Worm (Caenorhabditis elegans) whole organism, L4 larva: ENCODE data around the gene F12E12.6.

Source experiments
- attf-4 ChIP-seq: sonication (generic microtip); optimal IDR thresholded peaks from 3 replicates; lab custom pipeline; 2017; ENCODE audit warnings: missing biosample characterization, missing genetic modification characterization
- ces-1 ChIP-seq: fragments of 150-350 bp; sonication (generic microtip); optimal IDR thresholded peaks from 4 replicates; lab custom pipeline; 2014; ENCODE audit warnings: missing biosample characterization, missing genetic modification reagents, missing genetic modification characterization
- nhr-28 ChIP-seq: fragments of 150-350 bp; optimal IDR thresholded peaks from 2 replicates; lab custom pipeline; 2014; ENCODE audit warnings: missing biosample characterization, missing genetic modification characterization

DNA sequence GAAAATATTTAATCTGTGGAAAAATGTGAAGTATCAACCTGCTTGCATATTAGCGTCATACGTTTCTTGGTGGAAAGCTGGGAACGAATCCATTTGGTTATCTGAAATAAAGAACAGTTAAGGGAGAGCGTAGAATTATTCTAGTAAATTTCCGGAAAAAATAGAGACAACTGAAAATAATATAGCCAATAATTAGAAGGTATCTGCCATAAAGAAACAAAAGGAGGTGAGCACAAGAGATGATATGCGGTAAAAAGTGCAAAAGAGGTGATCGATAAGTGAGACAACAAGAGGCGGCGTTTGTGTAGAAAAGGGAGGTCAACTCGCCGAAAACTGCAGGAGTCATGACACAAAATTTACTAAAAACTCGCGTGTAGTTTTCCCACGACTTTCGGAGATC is 42.7 kb upstream of the F12E12.6 start, which contains the start of gene T24E12.11:
- TF ChIP-seq ces-1 (GFP tag; lab: Kevin White, UChicago) (no peak), attf-4 (tag; lab: Kevin White, UChicago) (no peak), nhr-28 (tag; lab: Kevin White, UChicago) (no peak)
